Worm (Caenorhabditis elegans): Measurements from ENCODE around the gene pinn-1.
A peak's percentile ranks its signal among the peaks of the same experiment; 100 is the strongest.

The pinn-1 gene

ce11 chrII:2859873-2860821 is 28.7 kb downstream of the pinn-1 start (continued):
- no peak for TF ChIP-seq hif-1 (tag; optimal IDR thresholded peaks at IDR 0.05)
- TF ChIP-seq nhr-42 (GFP tag; IDR thresholded peaks at IDR 0.05), result no peak
- TF ChIP-seq zfp-3 (GFP tag; conservative IDR thresholded peaks at IDR 0.05), result no peak
- peak; percentile 54 for TF ChIP-seq set-16 (GFP tag; IDR thresholded peaks at IDR 0.05)
- TF ChIP-seq madf-9 (GFP tag; conservative IDR thresholded peaks at IDR 0.05), result 0 out of 2 replicates have a peak, but pooled peaks have one; percentile 4
- 0 out of 2 replicates have a peak, but pooled peaks have one; percentile 37 for TF ChIP-seq lin-1 (GFP tag; IDR thresholded peaks at IDR 0.05)
- peak; percentile 79; the same call in 1 of the 2 replicates for TF ChIP-seq dmd-8 (GFP tag; IDR thresholded peaks at IDR 0.05)
- no peak for TF ChIP-seq Y48G9A.11 (GFP tag; IDR thresholded peaks at IDR 0.05)
- no peak for TF ChIP-seq Y5F2A.4 (GFP tag; optimal IDR thresholded peaks at IDR 0.05)
- TF ChIP-seq dve-1 (tag; optimal IDR thresholded peaks at IDR 0.05; ENCODE audit: insufficient read depth), result no peak
- TF ChIP-seq nhr-237 (tag; optimal IDR thresholded peaks at IDR 0.05), result no peak
- no peak for TF ChIP-seq F37D6.2 (tag; optimal IDR thresholded peaks at IDR 0.05)
- no peak for TF ChIP-seq saeg-2 (GFP tag; IDR thresholded peaks at IDR 0.05)
- TF ChIP-seq ZK546.5 (tag; optimal IDR thresholded peaks at IDR 0.05), result no peak
- TF ChIP-seq lin-39 (tag; optimal IDR thresholded peaks at IDR 0.05), result no peak
- no peak for TF ChIP-seq nhr-41 (GFP tag; IDR thresholded peaks at IDR 0.05)
- no peak for TF ChIP-seq ctbp-1 (GFP tag; IDR thresholded peaks at IDR 0.05)
- 0 out of 2 replicates have a peak, but pooled peaks have one; percentile 28 for TF ChIP-seq T26A8.4 (GFP tag; IDR thresholded peaks at IDR 0.05)

ce11 chrII:2859315-2859714 is 29.5 kb downstream of the pinn-1 start:
- TF ChIP-seq unc-39 (tag; optimal IDR thresholded peaks at IDR 0.05) (no peak), lim-7 (GFP tag; IDR thresholded peaks at IDR 0.05) (no peak), jun-1 (tag; optimal IDR thresholded peaks at IDR 0.05) (no peak), php-3 (GFP tag; IDR thresholded peaks at IDR 0.05) (no peak), snpc-4 (tag; optimal IDR thresholded peaks at IDR 0.05) (no peak), rbr-2 (tag; optimal IDR thresholded peaks at IDR 0.05) (no peak)

DNA sequence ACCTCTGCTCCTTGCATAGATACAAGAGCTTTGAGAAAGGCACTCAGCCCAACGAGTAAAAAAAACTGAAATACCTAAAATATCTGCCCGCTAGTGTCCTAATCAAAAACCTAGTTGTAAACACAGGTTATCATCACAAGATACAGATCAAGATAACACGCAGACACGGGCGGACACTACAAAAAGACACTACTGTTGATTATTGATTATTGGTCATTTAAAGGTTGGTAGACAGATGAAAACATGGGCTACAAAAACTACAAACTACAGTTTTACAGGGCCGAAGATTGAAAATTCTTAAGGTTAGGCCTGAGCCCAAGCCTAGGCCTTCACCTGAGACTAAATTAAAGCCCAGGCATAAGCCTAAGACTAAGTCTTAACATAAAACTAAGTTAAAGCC is 30.0 kb downstream of the pinn-1 start:
- TF ChIP-seq hlh-30 (tag; optimal IDR thresholded peaks at IDR 0.05; ENCODE audit: insufficient read depth) (peak; percentile 17), nhr-28 (tag; optimal IDR thresholded peaks at IDR 0.05) (peak; percentile 57), php-3 (GFP tag; IDR thresholded peaks at IDR 0.05) (no peak), F44E2.7 (GFP tag; IDR thresholded peaks at IDR 0.05) (no peak)

DNA sequence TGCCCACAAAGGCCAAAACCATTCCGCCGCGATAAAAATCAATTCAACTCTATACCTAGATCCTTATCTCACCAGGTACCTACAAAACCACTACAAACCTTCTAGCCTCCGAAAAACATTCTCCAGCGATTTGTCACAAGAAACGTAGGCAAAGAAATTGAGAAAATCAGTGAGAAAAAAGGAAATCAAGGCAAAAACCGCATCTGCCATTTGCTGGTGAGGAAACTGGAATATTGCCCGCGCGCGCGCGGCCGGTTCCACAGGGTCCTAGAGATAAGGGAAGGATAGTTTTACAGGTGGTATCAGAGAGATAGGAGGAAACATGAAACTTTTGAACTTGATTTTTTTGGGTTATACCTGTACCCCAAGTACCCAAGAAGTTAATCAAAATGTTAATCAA is 31.2 kb downstream of the pinn-1 start:
- no peak for TF ChIP-seq duxl-1 (tag; optimal IDR thresholded peaks at IDR 0.05; ENCODE audit: poor library complexity)
- TF ChIP-seq T26A8.4 (GFP tag; IDR thresholded peaks at IDR 0.05), result no peak
- TF ChIP-seq nhr-41 (GFP tag; IDR thresholded peaks at IDR 0.05), result peak; percentile 22; the same call in 1 of the 2 replicates
- TF ChIP-seq lin-15B (tag; optimal IDR thresholded peaks at IDR 0.05), result no peak
- TF ChIP-seq Y5F2A.4 (GFP tag; optimal IDR thresholded peaks at IDR 0.05), result no peak
- no peak for TF ChIP-seq mes-2 (tag; optimal IDR thresholded peaks at IDR 0.05; ENCODE audit: poor library complexity, severe bottlenecking)
- TF ChIP-seq ceh-20 (GFP tag; IDR thresholded peaks at IDR 0.05), result no peak
- TF ChIP-seq zfp-2 (tag; optimal IDR thresholded peaks at IDR 0.05), result no peak
- no peak for TF ChIP-seq lir-3 (tag; optimal IDR thresholded peaks at IDR 0.05)
- TF ChIP-seq snpc-4 (tag; optimal IDR thresholded peaks at IDR 0.05), result no peak
- TF ChIP-seq saeg-2 (GFP tag; IDR thresholded peaks at IDR 0.05), result no peak
- TF ChIP-seq aha-1 (tag), result peak; percentile 28
- no peak for TF ChIP-seq F10B5.3 (tag; optimal IDR thresholded peaks at IDR 0.05)
- TF ChIP-seq mxl-3 (GFP tag; optimal IDR thresholded peaks at IDR 0.05), result peak; percentile 4
- TF ChIP-seq jun-1 (tag; optimal IDR thresholded peaks at IDR 0.05), result no peak
- TF ChIP-seq lin-29 (GFP tag; IDR thresholded peaks at IDR 0.05), result no peak
- TF ChIP-seq snpc-1.2 (GFP tag; IDR thresholded peaks at IDR 0.05), result no peak
- no peak for TF ChIP-seq attf-4 (tag; optimal IDR thresholded peaks at IDR 0.05)
- TF ChIP-seq tra-1 (GFP tag; IDR thresholded peaks at IDR 0.05), result no peak
- TF ChIP-seq ces-1 (GFP tag; optimal IDR thresholded peaks at IDR 0.05), result no peak
- no peak for TF ChIP-seq dmd-6 (GFP tag; IDR thresholded peaks at IDR 0.05)
- no peak for TF ChIP-seq hmg-1.1 (GFP tag; IDR thresholded peaks at IDR 0.05)
- peak; percentile 58 for TF ChIP-seq nhr-48 (tag; optimal IDR thresholded peaks at IDR 0.05)

Measured in whole organism, L4 larva.